Fruit fly (Drosophila melanogaster) whole organism, embryonic: ENCODE data around the gene CG14893.

Experiments
- Adf1 ChIP-seq: fragments of 200-800 bp; sonication (Bioruptor generic); IDR thresholded peaks from 2 replicates; pipeline ENCODE4 v1.3.6; 2022; ENCODE audit warnings: missing biosample characterization, missing genetic modification characterization
- CG10366 ChIP-seq: fragments of 200-800 bp; sonication (Bioruptor generic); IDR thresholded peaks from 2 replicates; pipeline ENCODE4 v1.3.6; 2022; ENCODE audit warnings: missing biosample characterization, missing genetic modification characterization
- CG11093 ChIP-seq: fragments of 200-800 bp; sonication (Bioruptor generic); IDR thresholded peaks from 3 replicates; pipeline ENCODE4 v1.3.6; 2022; ENCODE audit warnings: missing biosample characterization, missing genetic modification characterization
- CG12155 ChIP-seq: fragments of 200-800 bp; sonication (Bioruptor generic); optimal IDR thresholded peaks from 3 replicates; lab custom pipeline; 2016; ENCODE audit warnings: missing biosample characterization, missing genetic modification characterization
- CG13424 ChIP-seq: fragments of 200-800 bp; sonication (Bioruptor generic); optimal IDR thresholded peaks from 2 replicates; lab custom pipeline; 2019; ENCODE audit warnings: missing biosample characterization, mild to moderate bottlenecking, missing genetic modification characterization, moderate library complexity
- CG14050 ChIP-seq: fragments of 200-800 bp; sonication (Bioruptor generic); IDR thresholded peaks from 3 replicates; pipeline ENCODE4 v1.3.6; 2022; ENCODE audit warnings: missing biosample characterization, missing genetic modification characterization
- CG15073 ChIP-seq: fragments of 200-800 bp; sonication (Bioruptor generic); optimal IDR thresholded peaks from 2 replicates; lab custom pipeline; 2016; ENCODE audit warnings: missing biosample characterization, missing genetic modification characterization
- CG17328 ChIP-seq: fragments of 200-800 bp; sonication (Bioruptor generic); IDR thresholded peaks from 2 replicates; pipeline ENCODE4 v1.3.6; 2022; ENCODE audit warnings: missing biosample characterization, missing genetic modification characterization
- CG17612 ChIP-seq: fragments of 200-800 bp; sonication (Bioruptor generic); IDR thresholded peaks from 2 replicates; pipeline ENCODE4 v1.3.6; 2022; ENCODE audit warnings: missing biosample characterization, missing genetic modification characterization
- CG18599 ChIP-seq: fragments of 200-800 bp; sonication (Bioruptor generic); optimal IDR thresholded peaks from 3 replicates; lab custom pipeline; 2017; ENCODE audit warnings: missing biosample characterization, missing genetic modification characterization, mild to moderate bottlenecking, moderate library complexity, missing genetic modification reagents
- CG30431 ChIP-seq: fragments of 200-800 bp; sonication (Bioruptor generic); optimal IDR thresholded peaks from 2 replicates; lab custom pipeline; 2017; ENCODE audit warnings: missing biosample characterization, missing genetic modification characterization
- CG34422 ChIP-seq: fragments of 200-800 bp; sonication (Bioruptor generic); IDR thresholded peaks from 3 replicates; pipeline ENCODE4 v1.3.6; 2022; ENCODE audit warnings: missing biosample characterization, missing genetic modification characterization
- CG3838 ChIP-seq: fragments of 200-800 bp; sonication (Bioruptor generic); optimal IDR thresholded peaks from 3 replicates; lab custom pipeline; 2016; ENCODE audit warnings: missing biosample characterization, missing genetic modification characterization
- CG42726 ChIP-seq: fragments of 200-800 bp; sonication (Bioruptor generic); IDR thresholded peaks from 2 replicates; pipeline ENCODE4 v1.3.6; 2022; ENCODE audit warnings: missing biosample characterization, missing genetic modification characterization; ENCODE audit not compliant: partially characterized antibody
- CG6791 ChIP-seq: fragments of 200-800 bp; sonication (Bioruptor generic); IDR thresholded peaks from 3 replicates; pipeline ENCODE4 v1.3.6; 2022; ENCODE audit warnings: missing biosample characterization, missing genetic modification characterization; ENCODE audit not compliant: partially characterized antibody
- CG7963 ChIP-seq: fragments of 200-800 bp; sonication (Bioruptor generic); IDR thresholded peaks from 3 replicates; pipeline ENCODE4 v1.3.6; 2022; ENCODE audit warnings: missing biosample characterization, missing genetic modification characterization; ENCODE audit not compliant: partially characterized antibody
- CTCF ChIP-seq: fragments of 200-800 bp; sonication (Bioruptor generic); optimal IDR thresholded peaks from 2 replicates; lab custom pipeline; 2017; ENCODE audit warnings: missing biosample characterization, mild to moderate bottlenecking, missing genetic modification characterization, moderate library complexity
- CrebB ChIP-seq: fragments of 200-800 bp; sonication (Bioruptor generic); optimal IDR thresholded peaks from 3 replicates; lab custom pipeline; 2018; ENCODE audit warnings: missing biosample characterization, mild to moderate bottlenecking, missing genetic modification characterization
- Doc3 ChIP-seq: fragments of 200-800 bp; sonication (Bioruptor generic); IDR thresholded peaks from 3 replicates; pipeline ENCODE4 v1.3.6; 2022; ENCODE audit warnings: missing biosample characterization, missing genetic modification characterization; ENCODE audit not compliant: partially characterized antibody
- Dref ChIP-seq: fragments of 200-800 bp; sonication (Bioruptor generic); IDR thresholded peaks from 2 replicates; pipeline ENCODE4 v1.3.6; 2022; ENCODE audit warnings: missing biosample characterization, missing genetic modification characterization
- E2f2 ChIP-seq: fragments of 200-800 bp; sonication (Bioruptor generic); IDR thresholded peaks from 2 replicates; pipeline ENCODE4 v1.3.6; 2022; ENCODE audit warnings: missing biosample characterization, missing genetic modification characterization
- Elba2 ChIP-seq: fragments of 200-800 bp; sonication (Bioruptor generic); optimal IDR thresholded peaks from 3 replicates; lab custom pipeline; 2016; ENCODE audit warnings: missing biosample characterization, missing genetic modification characterization
- Gug ChIP-seq: fragments of 200-800 bp; sonication (Bioruptor generic); IDR thresholded peaks from 4 replicates; pipeline ENCODE4 v1.3.6; 2022; ENCODE audit warnings: missing biosample characterization, missing genetic modification characterization
- Hmr ChIP-seq: fragments of 200-800 bp; sonication (Bioruptor generic); optimal IDR thresholded peaks from 3 replicates; lab custom pipeline; 2017; ENCODE audit warnings: mild to moderate bottlenecking, missing biosample characterization, missing genetic modification reagents, missing genetic modification characterization
- Lim3 ChIP-seq: fragments of 200-800 bp; sonication (Bioruptor generic); IDR thresholded peaks from 2 replicates; pipeline ENCODE4 v1.3.6; 2022; ENCODE audit warnings: missing biosample characterization, missing genetic modification characterization
- MESR4 ChIP-seq: fragments of 200-800 bp; sonication (Bioruptor generic); optimal IDR thresholded peaks from 2 replicates; lab custom pipeline; 2018; ENCODE audit warnings: missing biosample characterization, mild to moderate bottlenecking, missing genetic modification characterization, moderate library complexity
- Mad ChIP-seq: fragments of 200-800 bp; sonication (Bioruptor generic); optimal IDR thresholded peaks from 2 replicates; lab custom pipeline; 2016; ENCODE audit warnings: missing biosample characterization, missing genetic modification characterization
- Opbp ChIP-seq: fragments of 200-800 bp; sonication (Bioruptor generic); IDR thresholded peaks from 3 replicates; pipeline ENCODE4 v1.3.6; 2022; ENCODE audit warnings: missing biosample characterization, missing genetic modification characterization; ENCODE audit not compliant: partially characterized antibody
- Pdp1 ChIP-seq, 2 experiments: fragments of 200-800 bp; sonication (Bioruptor generic); optimal IDR thresholded peaks; 3 replicates each; lab custom pipeline; 2016; ENCODE audit warnings: missing biosample characterization in 2 of 2, missing genetic modification characterization in 2 of 2, mild to moderate bottlenecking in 1 of 2, moderate library complexity in 1 of 2
- Sry-δ ChIP-seq: fragments of 200-800 bp; sonication (Bioruptor generic); optimal IDR thresholded peaks from 2 replicates; lab custom pipeline; 2016; ENCODE audit warnings: missing biosample characterization, missing genetic modification characterization
- Xbp1 ChIP-seq: fragments of 200-800 bp; sonication (Bioruptor generic); optimal IDR thresholded peaks from 3 replicates; lab custom pipeline; 2016; ENCODE audit warnings: missing biosample characterization, mild to moderate bottlenecking, missing genetic modification characterization
- YL-1 ChIP-seq: fragments of 200-800 bp; sonication (Bioruptor generic); optimal IDR thresholded peaks from 3 replicates; lab custom pipeline; 2017; ENCODE audit warnings: missing biosample characterization, mild to moderate bottlenecking, missing genetic modification characterization
- amos ChIP-seq: fragments of 200-800 bp; sonication (Bioruptor generic); IDR thresholded peaks from 2 replicates; pipeline ENCODE4 v1.3.6; 2022; ENCODE audit warnings: missing biosample characterization, missing genetic modification characterization; ENCODE audit not compliant: partially characterized antibody
- ato ChIP-seq: fragments of 200-800 bp; sonication (Bioruptor generic); IDR thresholded peaks from 2 replicates; pipeline ENCODE4 v1.3.6; 2022; ENCODE audit warnings: missing biosample characterization, missing genetic modification characterization; ENCODE audit not compliant: partially characterized antibody
- bbx ChIP-seq: fragments of 200-800 bp; sonication (Bioruptor generic); IDR thresholded peaks from 2 replicates; pipeline ENCODE4 v1.3.6; 2022; ENCODE audit warnings: missing biosample characterization, missing genetic modification characterization; ENCODE audit not compliant: partially characterized antibody
- chinmo ChIP-seq: fragments of 200-800 bp; sonication (Bioruptor generic); IDR thresholded peaks from 4 replicates; pipeline ENCODE4 v1.3.6; 2022; ENCODE audit warnings: missing biosample characterization, missing genetic modification characterization; ENCODE audit not compliant: partially characterized antibody
- ci ChIP-seq: fragments of 200-800 bp; sonication (Bioruptor generic); IDR thresholded peaks from 3 replicates; pipeline ENCODE4 v1.3.6; 2022; ENCODE audit warnings: missing biosample characterization, missing genetic modification characterization
- crp ChIP-seq, 2 experiments: fragments of 200-800 bp; sonication (Bioruptor generic); optimal IDR thresholded peaks; 2 replicates in 1 of 2; 3 replicates in 1 of 2; lab custom pipeline; 2017; ENCODE audit warnings: missing biosample characterization in 2 of 2, missing genetic modification characterization in 2 of 2, mild to moderate bottlenecking in 1 of 2, moderate library complexity in 1 of 2
- dpn ChIP-seq, 2 experiments: fragments of 200-800 bp; sonication (Bioruptor generic); optimal IDR thresholded peaks; 3 replicates each; lab custom pipeline; 2016; ENCODE audit warnings: missing biosample characterization in 2 of 2, missing genetic modification characterization in 2 of 2
- ewg ChIP-seq: fragments of 200-800 bp; sonication (Bioruptor generic); optimal IDR thresholded peaks from 3 replicates; lab custom pipeline; 2017; ENCODE audit warnings: mild to moderate bottlenecking, missing biosample characterization, missing genetic modification reagents, missing genetic modification characterization
- gce ChIP-seq: fragments of 200-800 bp; sonication (Bioruptor generic); IDR thresholded peaks from 3 replicates; pipeline ENCODE4 v1.3.6; 2022; ENCODE audit warnings: missing biosample characterization, missing genetic modification characterization
- gsb-n ChIP-seq: fragments of 200-800 bp; sonication (Bioruptor generic); optimal IDR thresholded peaks from 3 replicates; lab custom pipeline; 2018; ENCODE audit warnings: missing biosample characterization, mild to moderate bottlenecking, missing genetic modification characterization
- hbn ChIP-seq: fragments of 200-800 bp; sonication (Bioruptor generic); IDR thresholded peaks from 2 replicates; pipeline ENCODE4 v1.3.6; 2022; ENCODE audit warnings: missing biosample characterization, missing genetic modification characterization; ENCODE audit not compliant: partially characterized antibody
- inv ChIP-seq: fragments of 200-800 bp; sonication (Bioruptor generic); IDR thresholded peaks from 2 replicates; pipeline ENCODE4 v1.3.6; 2022; ENCODE audit warnings: missing biosample characterization, missing genetic modification characterization; ENCODE audit not compliant: partially characterized antibody
- phol ChIP-seq: fragments of 200-800 bp; sonication (Bioruptor generic); optimal IDR thresholded peaks from 3 replicates; lab custom pipeline; 2018; ENCODE audit warnings: missing biosample characterization, mild to moderate bottlenecking, missing genetic modification characterization, moderate library complexity
- prd ChIP-seq, 3 experiments: fragments of >200 bp in 2 of 3; fragments of 200-800 bp in 1 of 3; sonication (Bioruptor generic) in 1 of 3; optimal IDR thresholded peaks in 2 of 3; IDR thresholded peaks in 1 of 3; 2 replicates in 2 of 3; 3 replicates in 1 of 3; pipeline versions ENCODE4 v1.3.6 to Lab custom; 2017 to 2022; ENCODE audit warnings: missing biosample characterization in 1 of 3, missing genetic modification characterization in 1 of 3
- row ChIP-seq: fragments of 200-800 bp; sonication (Bioruptor generic); IDR thresholded peaks from 3 replicates; pipeline ENCODE4 v1.3.6; 2022; ENCODE audit warnings: missing biosample characterization, missing genetic modification characterization
- vnd ChIP-seq: fragments of 200-800 bp; sonication (Bioruptor generic); IDR thresholded peaks from 3 replicates; pipeline ENCODE4 v1.3.6; 2022; ENCODE audit warnings: missing biosample characterization, missing genetic modification characterization; ENCODE audit not compliant: partially characterized antibody

The CG14893 gene

DNA sequence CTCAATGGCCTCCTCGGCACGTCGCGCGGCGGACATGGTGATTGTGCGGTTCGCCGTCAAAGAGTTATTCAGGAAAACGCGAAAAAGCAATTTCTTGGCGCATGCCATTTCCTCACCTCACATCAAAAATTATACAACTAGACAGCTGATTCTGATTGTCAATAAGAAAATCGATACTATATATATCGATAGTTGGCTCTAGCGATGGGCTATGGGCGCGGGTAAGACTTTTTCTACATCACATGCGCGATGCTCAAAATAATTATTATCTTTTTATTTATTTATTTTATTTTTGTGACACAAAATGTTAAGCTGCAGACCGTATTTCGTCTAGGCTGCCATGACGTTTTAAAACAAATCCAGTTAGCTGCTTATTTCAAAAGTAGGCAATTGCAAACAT lies 6.3 kb upstream of the CG14893 start, which contains the start of gene CG10340 (continued):
- TF ChIP-seq gsb-n (tag; lab: Kevin White, UChicago), result no peak
- TF ChIP-seq CG17328 (GFP tag; lab: Robert Waterston, UW), result no peak
- no peak for TF ChIP-seq gce (GFP tag; lab: Robert Waterston, UW)
- peak; percentile 11 for TF ChIP-seq CG13424 (tag; lab: Kevin White, UChicago)
- TF ChIP-seq CG34422 (GFP tag; lab: Robert Waterston, UW), result 0 out of 3 replicates have a peak, but pooled peaks have one; percentile 30
- peak; percentile 85 for TF ChIP-seq bbx (GFP tag; lab: Robert Waterston, UW)
- no peak for TF ChIP-seq Mad
- TF ChIP-seq CG6791 (GFP tag; lab: Robert Waterston, UW), result peak; percentile 83
- no peak for TF ChIP-seq CG18599
- no peak for TF ChIP-seq dpn (GFP tag; optimal IDR thresholded peaks at IDR 0.05; lab: Kevin White, UChicago)
- TF ChIP-seq ewg, result peak; percentile 91
- TF ChIP-seq CG12155 (GFP tag; lab: Kevin White, UChicago), result no peak
- peak; percentile 87 for TF ChIP-seq E2f2
- peak; percentile 63 for TF ChIP-seq YL-1 (GFP tag; lab: Kevin White, UChicago)
- TF ChIP-seq Dref (GFP tag; lab: Robert Waterston, UW), result peak; percentile 89
- TF ChIP-seq Adf1 (GFP tag; lab: Robert Waterston, UW), result no peak; the same call in 1 of the 2 replicates
- peak; percentile 79 for TF ChIP-seq hbn
- TF ChIP-seq row, result peak; percentile 64
- TF ChIP-seq CG14050 (GFP tag; lab: Robert Waterston, UW), result 0 out of 3 replicates have a peak, but pooled peaks have one; percentile 21
- TF ChIP-seq Sry-δ (GFP tag; lab: Kevin White, UChicago), result peak; percentile 81
- no peak for TF ChIP-seq CG11093 (GFP tag; lab: Robert Waterston, UW)
- TF ChIP-seq Lim3 (GFP tag; lab: Robert Waterston, UW), result no peak
- TF ChIP-seq Pdp1 (GFP tag; optimal IDR thresholded peaks at IDR 0.05; lab: Kevin White, UChicago), result peak in 1 of 2 experiments; percentile 99
- TF ChIP-seq crp (GFP tag; optimal IDR thresholded peaks at IDR 0.05; lab: Kevin White, UChicago), result peak; percentile 63 to 91
- TF ChIP-seq CrebB (tag; lab: Kevin White, UChicago), result no peak
- peak; percentile 88 for TF ChIP-seq Elba2 (GFP tag; lab: Kevin White, UChicago)
- no peak for TF ChIP-seq CG15073 (GFP tag; lab: Kevin White, UChicago)
- 0 out of 4 replicates have a peak, but pooled peaks have one; percentile 64 for TF ChIP-seq chinmo (GFP tag; lab: Robert Waterston, UW)
- TF ChIP-seq MESR4 (GFP tag; lab: Kevin White, UChicago), result peak; percentile 81
- TF ChIP-seq CG7963 (GFP tag; lab: Robert Waterston, UW), result peak; percentile 53; the same call in 1 of the 3 replicates
- peak; percentile 87 for TF ChIP-seq Opbp (GFP tag; lab: Robert Waterston, UW)
- no peak for TF ChIP-seq CG3838 (GFP tag; lab: Kevin White, UChicago)
- no peak for TF ChIP-seq prd (optimal IDR thresholded peaks at IDR 0.05; lab: Kevin White, UChicago)
- peak; percentile 30; the same call in 1 of the 3 replicates for TF ChIP-seq prd (GFP tag; IDR thresholded peaks at IDR 0.05; lab: Robert Waterston, UW)
- TF ChIP-seq CG42726 (GFP tag; lab: Robert Waterston, UW), result peak; percentile 75
- peak; percentile 83 for TF ChIP-seq amos (GFP tag; lab: Robert Waterston, UW)
- TF ChIP-seq CG30431 (GFP tag; lab: Kevin White, UChicago), result no peak
- peak; percentile 72; the same call in 2 of the 3 replicates for TF ChIP-seq vnd (GFP tag; lab: Robert Waterston, UW)
- peak; percentile 12; the same call in 1 of the 2 replicates for TF ChIP-seq CG10366 (GFP tag; lab: Robert Waterston, UW)
- TF ChIP-seq Doc3, result peak; percentile 74
- peak; percentile 60 for TF ChIP-seq CTCF (GFP tag; lab: Kevin White, UChicago)
- TF ChIP-seq ato, result peak; percentile 63
- TF ChIP-seq phol (tag; lab: Kevin White, UChicago), result peak; percentile 15
- TF ChIP-seq ci (GFP tag; lab: Robert Waterston, UW), result 0 out of 3 replicates have a peak, but pooled peaks have one; percentile 14
- TF ChIP-seq inv (GFP tag; lab: Robert Waterston, UW), result peak; percentile 66
- peak; percentile 18 for TF ChIP-seq Xbp1
- peak; percentile 25; the same call in 1 of the 4 replicates for TF ChIP-seq Gug (GFP tag; lab: Robert Waterston, UW)
- TF ChIP-seq CG17612, result no peak
- TF ChIP-seq Hmr (GFP tag; lab: Kevin White, UChicago), result no peak
